Worm (Caenorhabditis elegans): ENCODE results near the gene atf-8.

Gene atf-8

ce11 chrV:6100492-6101004 is 4.9 kb upstream of the atf-8 start, which contains the start of gene crt-1 (continued):
- TF ChIP-seq zip-4 (GFP tag; optimal IDR thresholded peaks at IDR 0.05): peak; percentile 87
- peak; percentile 89 for TF ChIP-seq lin-15B (tag; optimal IDR thresholded peaks at IDR 0.05)

- TF ChIP-seq dpl-1 (GFP tag; optimal IDR thresholded peaks at IDR 0.05) (peak in 2 of 3 experiments; percentile 20 to 63), elt-3 (tag; optimal IDR thresholded peaks at IDR 0.05) (peak in 1 of 6 experiments; percentile 4), snu-23 (GFP tag; optimal IDR thresholded peaks at IDR 0.05) (no peak), elt-2 (tag; optimal IDR thresholded peaks at IDR 0.05) (peak; percentile 60), nhr-237 (tag; optimal IDR thresholded peaks at IDR 0.05) (no peak), fkh-4 (tag; optimal IDR thresholded peaks at IDR 0.05; ENCODE audit: borderline replicate concordance) (no peak), egl-13 (tag; optimal IDR thresholded peaks at IDR 0.05) (no peak), snpc-4 (tag; optimal IDR thresholded peaks at IDR 0.05) (no peak), efl-1 (optimal IDR thresholded peaks at IDR 0.05) (peak; percentile 8 to 25), efl-1 (GFP tag; optimal IDR thresholded peaks at IDR 0.05 in 1 of 2) (peak; percentile 54 to 80), lin-35 (GFP tag; optimal IDR thresholded peaks at IDR 0.05) (peak; percentile 18 to 33), hlh-17 (GFP tag; optimal IDR thresholded peaks at IDR 0.05; ENCODE audit: borderline replicate concordance) (no peak), ama-1 (optimal IDR thresholded peaks at IDR 0.05) (no peak), lsy-2 (tag; optimal IDR thresholded peaks at IDR 0.05) (peak in 1 of 2 experiments; percentile 80), nhr-47 (tag; optimal IDR thresholded peaks at IDR 0.05) (no peak)
Measured at ce11 chrV:6101243-6101898, 4.0 kb upstream of the atf-8 start.

ce11 chrV:6103429-6103828 is 2.0 kb upstream of the atf-8 start, which contains the start of gene Y38A10A.11:
Y38A10A.11 (minus strand) TSS chrV:6103529.
- TF ChIP-seq lin-14 (GFP tag; optimal IDR thresholded peaks at IDR 0.05) (no peak), elt-2 (tag; optimal IDR thresholded peaks at IDR 0.05) (no peak), nhr-77 (tag; optimal IDR thresholded peaks at IDR 0.05) (no peak), zag-1 (tag; optimal IDR thresholded peaks at IDR 0.05) (no peak), sox-4 (tag; optimal IDR thresholded peaks at IDR 0.05) (no peak), dsc-1 (tag; optimal IDR thresholded peaks at IDR 0.05) (no peak), pag-3 (tag; optimal IDR thresholded peaks at IDR 0.05; ENCODE audit: borderline replicate concordance, insufficient read depth) (no peak), ces-1 (GFP tag; optimal IDR thresholded peaks at IDR 0.05) (no peak)

ce11 chrV:6107474-6107873 is 2.1 kb downstream of the atf-8 start, which contains the start of gene cwf-19L1:
cwf-19L1 (plus strand) TSS chrV:6107828.
- TF ChIP-seq tlp-1 (tag; optimal IDR thresholded peaks at IDR 0.05): no peak
- no peak for TF ChIP-seq ces-1 (GFP tag; optimal IDR thresholded peaks at IDR 0.05)
- no peak for TF ChIP-seq nhr-11 (tag; optimal IDR thresholded peaks at IDR 0.05)
- no peak for TF ChIP-seq ceh-8 (GFP tag; optimal IDR thresholded peaks at IDR 0.05)
- TF ChIP-seq alr-1 (tag; optimal IDR thresholded peaks at IDR 0.05; ENCODE audit: borderline replicate concordance): no peak
- peak; percentile 63 for TF ChIP-seq lin-15B (tag; optimal IDR thresholded peaks at IDR 0.05)
- TF ChIP-seq lin-35 (GFP tag; optimal IDR thresholded peaks at IDR 0.05): peak; percentile 95 to 96
- TF ChIP-seq tbx-2 (tag; optimal IDR thresholded peaks at IDR 0.05): peak; percentile 79
- peak; percentile 61 for TF ChIP-seq blmp-1 (tag; optimal IDR thresholded peaks at IDR 0.05)
- peak in 1 of 2 experiments; percentile 79 for TF ChIP-seq ztf-11 (tag; optimal IDR thresholded peaks at IDR 0.05)
- TF ChIP-seq nhr-47 (tag; optimal IDR thresholded peaks at IDR 0.05): peak; percentile 82
- TF ChIP-seq grh-1 (GFP tag; IDR thresholded peaks at IDR 0.05): peak; percentile 45; the same call in 1 of the 2 replicates
- no peak for TF ChIP-seq ceh-63 (GFP tag; optimal IDR thresholded peaks at IDR 0.05)
- peak; percentile 40 for TF ChIP-seq C04F5.9 (tag; optimal IDR thresholded peaks at IDR 0.05)
- no peak for TF ChIP-seq C34B4.2 (tag; optimal IDR thresholded peaks at IDR 0.05)
- TF ChIP-seq unc-98 (GFP tag; IDR thresholded peaks at IDR 0.05): peak; percentile 6; the same call in 1 of the 2 replicates
- peak; percentile 73 for TF ChIP-seq nhr-20 (tag; optimal IDR thresholded peaks at IDR 0.05)
- TF ChIP-seq rnt-1 (tag; optimal IDR thresholded peaks at IDR 0.05): peak; percentile 96
- TF ChIP-seq C16A3.4 (tag; optimal IDR thresholded peaks at IDR 0.05): peak; percentile 53
- no peak for TF ChIP-seq fos-1 (tag; optimal IDR thresholded peaks at IDR 0.05)
- TF ChIP-seq mab-9 (GFP tag; IDR thresholded peaks at IDR 0.05): peak; percentile 54
- peak; percentile 71 to 78 for TF ChIP-seq lsy-2 (tag; optimal IDR thresholded peaks at IDR 0.05)
- peak; percentile 26 for TF ChIP-seq ztf-4 (tag; optimal IDR thresholded peaks at IDR 0.05)
- TF ChIP-seq xbp-1 (tag; optimal IDR thresholded peaks at IDR 0.05): peak; percentile 99
- peak; percentile 74 for TF ChIP-seq fkh-4 (tag; optimal IDR thresholded peaks at IDR 0.05; ENCODE audit: borderline replicate concordance)
- TF ChIP-seq hlh-4 (tag; optimal IDR thresholded peaks at IDR 0.05): no peak
- no peak for TF ChIP-seq ceh-88 (GFP tag; IDR thresholded peaks at IDR 0.05)

All from whole organism, L1 larva.